Fruit fly (Drosophila melanogaster): ENCODE results near the gene Vps24.

The Vps24 gene

dm6 chr3R:4311067-4311723 lies 448 bp upstream of the Vps24 start, which contains the start of gene Suv3 (continued):
- TF ChIP-seq E2f1 (GFP tag; IDR thresholded peaks at IDR 0.05) (no peak), exex (tag; optimal IDR thresholded peaks at IDR 0.05) (no peak), zen (tag; optimal IDR thresholded peaks at IDR 0.05) (no peak), Hsf (GFP tag; optimal IDR thresholded peaks at IDR 0.05) (no peak), MBD-R2 (GFP tag; IDR thresholded peaks at IDR 0.05) (peak; percentile 79), lov (optimal IDR thresholded peaks at IDR 0.05) (no peak), lov (GFP tag; IDR thresholded peaks at IDR 0.05) (no peak), pzg (GFP tag; optimal IDR thresholded peaks at IDR 0.05) (peak; percentile 46), sens (GFP tag) (peak; percentile 12), CG17912 (GFP tag; optimal IDR thresholded peaks at IDR 0.05) (no peak), CG2712 (tag; optimal IDR thresholded peaks at IDR 0.05) (peak; percentile 60), wdn (GFP tag; IDR thresholded peaks at IDR 0.05) (no peak), ap (GFP tag; IDR thresholded peaks at IDR 0.05) (no peak), vvl (GFP tag; IDR thresholded peaks at IDR 0.05) (no peak), CG4424 (GFP tag; optimal IDR thresholded peaks at IDR 0.05) (peak; percentile 5), ci (GFP tag; IDR thresholded peaks at IDR 0.05) (0 out of 3 replicates have a peak, but pooled peaks have one; percentile 38), jing (GFP tag; optimal IDR thresholded peaks at IDR 0.05) (no peak), Opbp (GFP tag; IDR thresholded peaks at IDR 0.05; ENCODE audit: partially characterized antibody) (0 out of 3 replicates have a peak, but pooled peaks have one; percentile 37), CG2116 (GFP tag; optimal IDR thresholded peaks at IDR 0.05) (peak; percentile 15), CG3065 (GFP tag; optimal IDR thresholded peaks at IDR 0.05) (no peak), Lhr (GFP tag; optimal IDR thresholded peaks at IDR 0.05) (no peak), CG30020 (tag; optimal IDR thresholded peaks at IDR 0.05) (peak; percentile 72), Dref (GFP tag; IDR thresholded peaks at IDR 0.05) (peak; percentile 42; the same call in 1 of the 2 replicates), nmo (GFP tag; optimal IDR thresholded peaks at IDR 0.05) (peak; percentile 60), CG3163 (GFP tag; optimal IDR thresholded peaks at IDR 0.05) (no peak), gem (tag; optimal IDR thresholded peaks at IDR 0.05) (peak; percentile 69), CG13894 (tag; optimal IDR thresholded peaks at IDR 0.05) (no peak), sim (GFP tag; IDR thresholded peaks at IDR 0.05) (no peak), Blimp-1 (GFP tag; optimal IDR thresholded peaks at IDR 0.05) (no peak), CG11696 (GFP tag; IDR thresholded peaks at IDR 0.05) (no peak), gfzf (GFP tag; optimal IDR thresholded peaks at IDR 0.05) (no peak), sisA (GFP tag; IDR thresholded peaks at IDR 0.05) (no peak), wor (GFP tag; IDR thresholded peaks at IDR 0.05) (no peak), CG11247 (GFP tag; IDR thresholded peaks at IDR 0.05) (peak; percentile 32; the same call in 1 of the 2 replicates), CG7556 (GFP tag; optimal IDR thresholded peaks at IDR 0.05) (peak; percentile 26), kni (GFP tag; optimal IDR thresholded peaks at IDR 0.05) (no peak), CG3726 (GFP tag; IDR thresholded peaks at IDR 0.05) (no peak), TFAM (GFP tag; optimal IDR thresholded peaks at IDR 0.05) (no peak), CG17829 (tag; optimal IDR thresholded peaks at IDR 0.05) (peak; percentile 38), HmgZ (tag; optimal IDR thresholded peaks at IDR 0.05) (peak; percentile 23), GATAe (GFP tag; conservative IDR thresholded peaks at IDR 0.05) (no peak), klu (GFP tag; IDR thresholded peaks at IDR 0.05) (no peak), CG7357 (GFP tag; IDR thresholded peaks at IDR 0.05) (0 out of 3 replicates have a peak, but pooled peaks have one; percentile 40), CG42726 (GFP tag; IDR thresholded peaks at IDR 0.05; ENCODE audit: partially characterized antibody) (no peak), dan (GFP tag; IDR thresholded peaks at IDR 0.05) (no peak), HLH3B (GFP tag; IDR thresholded peaks at IDR 0.05) (peak; percentile 45; the same call in 1 of the 2 replicates), bowl (GFP tag; IDR thresholded peaks at IDR 0.05) (no peak), zfh2 (GFP tag; optimal IDR thresholded peaks at IDR 0.05) (peak; percentile 10), slou (GFP tag; optimal IDR thresholded peaks at IDR 0.05) (no peak), Sox100B (GFP tag; optimal IDR thresholded peaks at IDR 0.05) (peak; percentile 52), CG6654 (GFP tag; optimal IDR thresholded peaks at IDR 0.05) (no peak)
